Worm (Caenorhabditis elegans) whole organism, L4 larva: ENCODE data around the gene exc-5.

Experiments used
- F10B5.3 ChIP-seq: sonication (generic microtip); optimal IDR thresholded peaks from 2 replicates; lab custom pipeline; 2016; ENCODE audit warnings: mild to moderate bottlenecking, missing genetic modification characterization, missing compliant biosample characterization
- arid-1 ChIP-seq: fragments of 200-800 bp; sonication (Bioruptor generic); conservative IDR thresholded peaks from 2 replicates; pipeline ENCODE4 v1.3.6; 2022; ENCODE audit warnings: missing genetic modification reagents, missing genetic modification characterization, missing compliant biosample characterization
- ceh-32 ChIP-seq: sonication (generic microtip); optimal IDR thresholded peaks from 2 replicates; lab custom pipeline; 2016; ENCODE audit warnings: mild to moderate bottlenecking, missing genetic modification characterization, missing compliant biosample characterization; ENCODE audit not compliant: poor library complexity
- ceh-44 ChIP-seq: fragments of 200-800 bp; sonication (Bioruptor generic); IDR thresholded peaks from 2 replicates; pipeline ENCODE4 v1.3.6; 2022; ENCODE audit warnings: missing genetic modification reagents, missing genetic modification characterization, missing compliant biosample characterization
- daf-16 ChIP-seq, 3 experiments: sonication (generic microtip); optimal IDR thresholded peaks; 2 replicates each; lab custom pipeline; 2016 to 2017; ENCODE audit warnings: missing genetic modification characterization in 3 of 3, missing genetic modification reagents in 3 of 3, mild to moderate bottlenecking in 2 of 3, missing compliant biosample characterization in 2 of 3, missing biosample characterization in 1 of 3, moderate library complexity in 1 of 3
- dmd-6 ChIP-seq: fragments of 200-800 bp; sonication (Bioruptor generic); IDR thresholded peaks from 2 replicates; pipeline ENCODE4 v1.3.6; 2022; ENCODE audit warnings: missing genetic modification reagents, missing genetic modification characterization, missing compliant biosample characterization
- dmd-8 ChIP-seq: fragments of 200-800 bp; sonication (Bioruptor generic); IDR thresholded peaks from 2 replicates; pipeline ENCODE4 v1.3.6; 2022; ENCODE audit warnings: missing genetic modification characterization, missing compliant biosample characterization
- dve-1 ChIP-seq: sonication (generic microtip); optimal IDR thresholded peaks from 2 replicates; lab custom pipeline; 2017; ENCODE audit warnings: antibody characterized with exemption, mild to moderate bottlenecking, missing genetic modification characterization, missing compliant biosample characterization; ENCODE audit not compliant: insufficient read depth
- fkh-10 ChIP-seq: fragments of 150-350 bp; optimal IDR thresholded peaks from 2 replicates; lab custom pipeline; 2014; ENCODE audit warnings: missing biosample characterization, missing genetic modification reagents, missing genetic modification characterization
- hlh-30 ChIP-seq: sonication (generic microtip); optimal IDR thresholded peaks from 2 replicates; lab custom pipeline; 2017; ENCODE audit warnings: antibody characterized with exemption, mild to moderate bottlenecking, missing genetic modification characterization, missing compliant biosample characterization; ENCODE audit not compliant: insufficient read depth
- lin-13 ChIP-seq: fragments of 150-350 bp; optimal IDR thresholded peaks from 2 replicates; lab custom pipeline; 2014; ENCODE audit warnings: missing biosample characterization, missing genetic modification reagents, missing genetic modification characterization
- lin-29 ChIP-seq: fragments of 200-800 bp; sonication (Bioruptor generic); IDR thresholded peaks from 2 replicates; pipeline ENCODE4 v1.3.6; 2022; ENCODE audit warnings: missing genetic modification reagents, missing genetic modification characterization, missing compliant biosample characterization
- lsy-2 ChIP-seq, 2 experiments: fragments of 150-350 bp in 1 of 2; sonication (generic microtip) in 1 of 2; optimal IDR thresholded peaks; 2 replicates each; lab custom pipeline; 2014 to 2017; ENCODE audit warnings: missing biosample characterization in 2 of 2, missing genetic modification characterization in 2 of 2
- madf-5 ChIP-seq, 2 experiments: fragments of 200-800 bp; sonication (Bioruptor generic); IDR thresholded peaks; 2 replicates each; pipeline ENCODE4 v1.3.6; 2022; ENCODE audit warnings: missing compliant biosample characterization in 2 of 2, missing genetic modification characterization in 2 of 2
- mes-2 ChIP-seq: sonication (generic microtip); optimal IDR thresholded peaks from 2 replicates; lab custom pipeline; 2016; ENCODE audit warnings: missing genotype, mild to moderate bottlenecking, missing genetic modification characterization, missing compliant biosample characterization; ENCODE audit not compliant: poor library complexity, severe bottlenecking
- mxl-2 ChIP-seq: fragments of 200-800 bp; sonication (Bioruptor generic); conservative IDR thresholded peaks from 2 replicates; pipeline ENCODE4 v1.3.6; 2022; ENCODE audit warnings: missing genetic modification reagents, missing genetic modification characterization, missing compliant biosample characterization
- nhr-102 ChIP-seq: sonication (generic microtip); optimal IDR thresholded peaks from 2 replicates; lab custom pipeline; 2016; ENCODE audit warnings: mild to moderate bottlenecking, missing genetic modification characterization, moderate library complexity, missing compliant biosample characterization
- nhr-28 ChIP-seq: fragments of 150-350 bp; optimal IDR thresholded peaks from 2 replicates; lab custom pipeline; 2014; ENCODE audit warnings: missing biosample characterization, missing genetic modification characterization
- nhr-41 ChIP-seq: fragments of 200-800 bp; sonication (Bioruptor generic); IDR thresholded peaks from 2 replicates; pipeline ENCODE4 v1.3.6; 2022; ENCODE audit warnings: missing genetic modification reagents, missing genetic modification characterization, missing compliant biosample characterization
- nhr-42 ChIP-seq: fragments of 200-800 bp; sonication (Bioruptor generic); IDR thresholded peaks from 2 replicates; pipeline ENCODE4 v1.3.6; 2022; ENCODE audit warnings: missing genetic modification characterization, missing compliant biosample characterization
- nhr-6 ChIP-seq: fragments of 150-350 bp; optimal IDR thresholded peaks from 2 replicates; lab custom pipeline; 2014; ENCODE audit warnings: missing biosample characterization, missing genetic modification characterization
- nhr-76 ChIP-seq: fragments of 150-350 bp; optimal IDR thresholded peaks from 2 replicates; lab custom pipeline; 2014; ENCODE audit warnings: missing biosample characterization, missing genetic modification characterization
- pqm-1 ChIP-seq: sonication (generic microtip); optimal IDR thresholded peaks from 2 replicates; lab custom pipeline; 2017; ENCODE audit warnings: missing biosample characterization, missing genetic modification characterization
- set-16 ChIP-seq: fragments of 200-800 bp; sonication (Bioruptor generic); IDR thresholded peaks from 2 replicates; pipeline ENCODE4 v1.3.6; 2022; ENCODE audit warnings: missing genetic modification reagents, missing genetic modification characterization, missing compliant biosample characterization
- snpc-1.2 ChIP-seq: fragments of 200-800 bp; sonication (Bioruptor generic); IDR thresholded peaks from 2 replicates; pipeline ENCODE4 v1.3.6; 2022; ENCODE audit warnings: missing genetic modification reagents, missing genetic modification characterization, missing compliant biosample characterization
- spr-1 ChIP-seq: sonication (generic microtip); optimal IDR thresholded peaks from 2 replicates; lab custom pipeline; 2016; ENCODE audit warnings: mild to moderate bottlenecking, missing genetic modification characterization, missing compliant biosample characterization
- spr-3 ChIP-seq: fragments of 200-800 bp; sonication (Bioruptor generic); optimal IDR thresholded peaks from 2 replicates; lab custom pipeline; 2018; ENCODE audit warnings: mild to moderate bottlenecking, missing genetic modification characterization, missing compliant biosample characterization
- tag-97 ChIP-seq: fragments of 200-800 bp; sonication (Bioruptor generic); IDR thresholded peaks from 2 replicates; pipeline ENCODE4 v1.3.6; 2022; ENCODE audit warnings: missing genetic modification characterization, missing compliant biosample characterization
- tra-1 ChIP-seq: fragments of 200-800 bp; sonication (Bioruptor generic); IDR thresholded peaks from 2 replicates; pipeline ENCODE4 v1.3.6; 2022; ENCODE audit warnings: missing genetic modification reagents, missing genetic modification characterization, missing compliant biosample characterization
- ztf-11 ChIP-seq: fragments of 150-350 bp; optimal IDR thresholded peaks from 2 replicates; lab custom pipeline; 2014; ENCODE audit warnings: missing biosample characterization, missing genetic modification characterization

Gene exc-5

ce11 chrIV:8819471-8819870, 6.0 kb upstream of the exc-5 start:
- no peak for TF ChIP-seq lin-29 (GFP tag; lab: Robert Waterston, UW)

ce11 chrIV:8817639-8818038, 4.2 kb upstream of the exc-5 start, which contains the start of gene T28C6.10:
Gene T28C6.10 (plus strand): TSS chrIV:8817939.
- no peak for TF ChIP-seq spr-3 (GFP tag; lab: Kevin White, UChicago)
- no peak for TF ChIP-seq ztf-11

ce11 chrIV:8816617-8817016, 3.1 kb upstream of the exc-5 start:
- TF ChIP-seq dmd-8: 0 out of 2 replicates have a peak, but pooled peaks have one; percentile 7
- TF ChIP-seq set-16 (GFP tag; lab: Robert Waterston, UW): peak; percentile 93; the same call in 1 of the 2 replicates
- TF ChIP-seq nhr-6 (tag; lab: Kevin White, UChicago): no peak

ce11 chrIV:8816029-8816428, 2.6 kb upstream of the exc-5 start, which contains the start of gene grsp-2:
Gene grsp-2 (plus strand): TSS chrIV:8816329.
- TF ChIP-seq tag-97 (GFP tag; lab: Robert Waterston, UW) (no peak), arid-1 (GFP tag; lab: Robert Waterston, UW) (no peak), mes-2 (tag; lab: Kevin White, UChicago) (no peak), nhr-76 (tag; lab: Kevin White, UChicago) (no peak), snpc-1.2 (GFP tag; lab: Robert Waterston, UW) (no peak), nhr-102 (tag; lab: Kevin White, UChicago) (no peak), nhr-42 (GFP tag; lab: Robert Waterston, UW) (no peak), F10B5.3 (tag; lab: Kevin White, UChicago) (no peak), ceh-44 (GFP tag; lab: Robert Waterston, UW) (no peak), fkh-10 (GFP tag; lab: Kevin White, UChicago) (no peak), dmd-6 (GFP tag; lab: Robert Waterston, UW) (no peak)
- TF ChIP-seq, all 104 proteins: peak for 0

- TF ChIP-seq nhr-28 (tag; lab: Kevin White, UChicago) (peak; percentile 75), lsy-2 (tag; optimal IDR thresholded peaks at IDR 0.05; lab: Kevin White, UChicago) (no peak), hlh-30 (tag; lab: Kevin White, UChicago) (peak; percentile 0), spr-1 (no peak)
Observed at ce11 chrIV:8815162-8815561, 1.7 kb upstream of the exc-5 start.

- TF ChIP-seq dve-1 (tag; lab: Kevin White, UChicago): peak; percentile 48
- TF ChIP-seq daf-16 (GFP tag; optimal IDR thresholded peaks at IDR 0.05; lab: Kevin White, UChicago): no peak
- TF ChIP-seq daf-16 (tag; optimal IDR thresholded peaks at IDR 0.05; lab: Kevin White, UChicago): peak; percentile 51
- TF ChIP-seq lin-13: no peak
- no peak for TF ChIP-seq ceh-32 (tag; lab: Kevin White, UChicago)
- TF ChIP-seq nhr-28 (tag; lab: Kevin White, UChicago): peak; percentile 1
- no peak for TF ChIP-seq madf-5 (GFP tag; IDR thresholded peaks at IDR 0.05; lab: Robert Waterston, UW)
- TF ChIP-seq pqm-1: peak; percentile 9
- TF ChIP-seq ztf-11: no peak
- TF ChIP-seq, all 104 proteins: peak for 4
Observed at ce11 chrIV:8807327-8807726, 6.1 kb downstream of the exc-5 start.

ce11 chrIV:8798255-8798654, 15.2 kb downstream of the exc-5 start, which contains the start of gene clec-182:
Gene clec-182 (minus strand): TSS chrIV:8798355.
- no peak for TF ChIP-seq tra-1
- no peak for TF ChIP-seq mxl-2 (GFP tag; lab: Robert Waterston, UW)
- TF ChIP-seq nhr-28 (tag; lab: Kevin White, UChicago): no peak
- no peak for TF ChIP-seq nhr-41 (GFP tag; lab: Robert Waterston, UW)
